Fruit fly (Drosophila melanogaster) S2 (cell line): ENCODE data around the gene P5cr-2.
A peak's percentile ranks its signal among the peaks of the same experiment; 100 is the strongest.

Source experiments
- CG8478 ChIP-seq: fragments of >200 bp; optimal IDR thresholded peaks from 2 replicates; lab custom pipeline; 2018
- CTCF ChIP-seq, 2 experiments: fragments of >200 bp; optimal IDR thresholded peaks; 2 replicates each; lab custom pipeline; 2018

The P5cr-2 gene

dm6 chr3R:17534325-17535105 lies at the start of gene P5cr-2, which contains the start of gene CG5823:
TSS of gene P5cr-2 (plus strand) at chr3R:17534815.
TSS of gene CG5823 (minus strand) at chr3R:17534587.
- TF ChIP-seq CG8478 (lab: Kevin White, UChicago) = no peak
- peak; percentile 55 to 66 for TF ChIP-seq CTCF (optimal IDR thresholded peaks at IDR 0.05; lab: Kevin White, UChicago)

dm6 chr3R:17492071-17492470 lies 42.5 kb upstream of the P5cr-2 start:
- no peak for TF ChIP-seq CG8478 (lab: Kevin White, UChicago)

DNA sequence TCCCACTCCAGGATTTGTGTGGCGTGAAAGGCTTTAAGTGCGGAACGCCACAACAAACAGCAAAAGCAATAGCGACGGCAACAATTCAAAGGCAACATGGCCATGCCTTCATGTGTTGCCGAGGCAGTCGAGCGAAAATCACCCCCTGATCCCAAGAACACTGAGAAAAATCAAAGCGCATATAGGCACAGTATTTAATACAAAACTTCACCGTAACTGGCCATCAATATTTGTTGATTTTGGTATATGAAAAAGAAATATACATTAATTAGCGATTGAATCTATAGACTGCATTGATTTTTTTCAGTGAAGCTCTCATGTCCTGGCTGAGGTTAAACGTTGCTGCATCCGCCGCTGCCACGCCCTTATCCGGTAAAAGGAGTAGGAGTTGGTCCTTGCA lies 33.5 kb upstream of the P5cr-2 start:
- TF ChIP-seq CG8478 (lab: Kevin White, UChicago) = no peak
- TF ChIP-seq CTCF (optimal IDR thresholded peaks at IDR 0.05; lab: Kevin White, UChicago) = no peak

DNA sequence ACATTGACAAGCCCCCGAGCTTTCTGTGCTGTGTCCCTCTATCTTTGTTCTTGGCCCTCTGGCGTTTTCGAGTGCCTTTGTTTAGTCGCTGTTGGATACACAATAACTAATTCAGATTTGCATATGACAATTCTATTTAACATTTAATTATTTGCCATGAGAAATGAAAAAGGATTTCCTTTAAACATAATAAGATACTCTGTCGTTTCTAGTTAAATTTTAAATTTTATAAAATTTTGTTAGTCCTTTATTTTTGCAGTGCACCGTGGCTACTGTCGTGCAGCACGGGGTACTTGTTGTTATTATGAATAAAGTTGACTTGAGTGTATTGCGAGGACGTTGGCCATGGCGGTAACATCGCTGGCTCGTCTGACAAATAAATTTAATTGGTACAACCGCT lies 31.8 kb upstream of the P5cr-2 start:
- TF ChIP-seq CTCF (optimal IDR thresholded peaks at IDR 0.05; lab: Kevin White, UChicago) (no peak), CG8478 (lab: Kevin White, UChicago) (no peak)

DNA sequence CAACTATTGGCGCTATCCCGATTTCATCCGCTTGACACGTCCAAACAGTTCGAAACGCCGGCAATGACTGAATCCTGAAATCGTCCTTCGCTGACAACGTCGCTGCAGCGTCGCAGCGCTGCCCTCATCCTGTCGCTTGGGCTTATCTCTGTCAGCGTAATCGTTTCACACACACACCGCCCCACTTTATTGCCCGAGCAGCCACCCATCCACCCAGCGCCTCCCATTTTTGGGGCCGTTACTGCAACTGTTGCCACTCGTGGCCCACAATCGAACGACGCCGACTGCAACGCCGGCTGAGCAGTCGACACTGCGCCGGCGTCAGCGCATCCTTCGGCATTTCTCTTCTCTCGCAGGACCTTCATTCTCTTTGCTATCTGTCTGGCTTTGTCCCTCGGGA lies 29.0 kb upstream of the P5cr-2 start, which contains the start of gene Dscam3:
Gene Dscam3 (minus strand): TSS at position 69 of the 400 bp plus-strand sequence.
- TF ChIP-seq CG8478 (lab: Kevin White, UChicago) = no peak
- no peak for TF ChIP-seq CTCF (optimal IDR thresholded peaks at IDR 0.05; lab: Kevin White, UChicago)

- TF ChIP-seq CG8478 (lab: Kevin White, UChicago) = no peak
- TF ChIP-seq CTCF (optimal IDR thresholded peaks at IDR 0.05; lab: Kevin White, UChicago) = no peak
Observed at dm6 chr3R:17506833-17507232, 27.8 kb upstream of the P5cr-2 start.

DNA sequence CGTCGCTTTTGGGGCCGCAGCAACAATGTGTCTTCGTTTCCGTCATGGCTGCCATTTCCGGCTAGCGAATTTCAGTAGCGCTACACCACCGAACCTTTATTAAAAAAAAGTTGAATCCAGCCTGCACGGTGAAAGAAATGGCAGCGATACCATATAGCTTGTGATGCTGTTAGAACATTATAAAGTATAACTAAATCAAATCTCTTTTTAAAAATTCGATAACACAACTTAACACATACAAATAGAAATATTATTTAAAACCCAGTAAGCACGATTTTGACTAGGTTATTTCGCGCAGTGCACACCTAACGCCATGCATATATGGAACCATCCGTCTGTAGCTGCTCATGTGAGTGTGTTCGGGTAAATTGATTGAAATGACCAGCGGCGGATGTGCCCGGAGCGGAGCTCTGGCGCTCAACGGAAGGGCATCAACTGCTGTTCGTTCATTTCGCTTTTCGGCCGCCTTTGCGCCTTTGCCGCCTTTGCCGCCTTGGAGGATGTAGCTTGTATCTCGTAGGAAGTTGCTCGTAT lies 8.5 kb upstream of the P5cr-2 start:
- TF ChIP-seq CTCF (optimal IDR thresholded peaks at IDR 0.05; lab: Kevin White, UChicago) (no peak), CG8478 (lab: Kevin White, UChicago) (no peak)

dm6 chr3R:17530400-17530799 lies 4.2 kb upstream of the P5cr-2 start:
- TF ChIP-seq CG8478 (lab: Kevin White, UChicago) (no peak), CTCF (optimal IDR thresholded peaks at IDR 0.05; lab: Kevin White, UChicago) (no peak)

- TF ChIP-seq CG8478 (lab: Kevin White, UChicago) = no peak
- TF ChIP-seq CTCF (optimal IDR thresholded peaks at IDR 0.05; lab: Kevin White, UChicago) = no peak
Observed at dm6 chr3R:17535106-17535764, 620 bp downstream of the P5cr-2 start.

- TF ChIP-seq CTCF (optimal IDR thresholded peaks at IDR 0.05; lab: Kevin White, UChicago) = no peak
- no peak for TF ChIP-seq CG8478 (lab: Kevin White, UChicago)
Observed at dm6 chr3R:17536594-17537158, 2.1 kb downstream of the P5cr-2 start.

DNA sequence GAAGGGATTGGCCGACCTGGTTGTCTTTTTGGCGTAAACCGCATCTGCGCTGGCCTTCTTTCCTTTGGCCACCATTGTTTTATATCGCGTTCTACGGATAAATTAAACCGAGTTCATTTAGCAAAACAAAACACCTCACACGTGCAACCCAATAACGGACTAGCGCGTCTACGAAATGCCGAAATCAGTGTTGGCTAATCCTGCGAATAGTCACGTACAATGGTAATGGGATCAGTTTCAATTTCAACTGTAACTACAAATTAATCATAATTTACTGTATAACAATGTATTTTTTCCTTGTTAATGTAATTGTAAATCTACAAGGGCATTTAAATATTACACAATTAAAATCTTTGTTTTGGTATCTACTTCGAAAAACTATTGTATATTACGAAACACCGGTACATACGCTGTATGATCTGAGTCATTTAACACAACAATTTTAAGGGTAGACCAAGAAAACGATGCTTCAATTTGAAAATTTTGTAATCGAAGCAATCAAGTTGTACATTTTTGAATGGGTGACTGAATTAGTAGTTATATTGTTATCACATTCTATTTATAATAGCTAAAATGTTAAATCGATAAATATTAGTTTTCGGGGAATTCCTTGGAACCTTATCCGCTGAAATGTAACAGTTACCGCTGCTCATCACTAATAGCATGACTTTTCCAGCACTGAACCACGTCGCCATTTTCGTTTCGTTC lies 5.3 kb downstream of the P5cr-2 start, which contains the start of gene SF1:
Gene SF1 (plus strand): TSS at position 633 of the 708 bp plus-strand sequence.
- TF ChIP-seq CTCF (optimal IDR thresholded peaks at IDR 0.05; lab: Kevin White, UChicago) (no peak), CG8478 (lab: Kevin White, UChicago) (no peak)

DNA sequence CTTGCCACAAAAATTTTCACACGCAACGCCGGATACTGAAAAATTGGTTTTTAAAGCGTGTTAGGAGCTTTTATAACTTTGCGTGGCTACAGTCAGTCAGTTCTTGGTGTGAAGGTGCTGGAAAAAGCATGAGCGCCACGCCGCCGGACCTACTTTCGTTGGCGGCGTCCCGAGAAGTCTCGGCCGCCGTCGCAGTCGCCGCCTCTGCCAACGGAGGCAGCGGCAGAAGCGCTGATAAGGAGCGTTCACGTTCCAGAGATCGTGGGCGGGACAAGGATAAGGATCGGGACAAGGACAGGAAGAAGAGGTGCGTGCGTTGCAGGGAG lies 5.8 kb downstream of the P5cr-2 start:
- TF ChIP-seq CTCF (optimal IDR thresholded peaks at IDR 0.05; lab: Kevin White, UChicago) (no peak), CG8478 (lab: Kevin White, UChicago) (no peak)

DNA sequence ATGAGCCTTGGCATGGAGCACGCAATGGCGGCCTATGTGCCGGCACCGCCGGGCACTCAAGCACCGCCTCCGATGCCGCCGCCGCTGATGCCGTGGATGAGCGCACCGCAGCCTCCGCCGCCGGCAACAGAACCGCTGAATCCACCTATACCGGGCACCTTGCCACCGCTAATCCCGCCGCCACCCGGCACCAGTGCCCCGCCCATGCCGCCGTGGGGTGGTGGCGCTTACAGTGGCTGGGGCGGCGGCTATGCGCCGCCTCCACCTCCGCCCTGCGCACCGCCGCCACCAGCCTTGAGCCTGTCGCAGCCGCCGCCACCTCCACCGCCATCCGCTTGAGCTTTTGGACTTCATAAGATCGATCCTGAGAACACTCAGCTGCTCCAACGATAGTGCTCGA lies 10.0 kb downstream of the P5cr-2 start:
- TF ChIP-seq CTCF (optimal IDR thresholded peaks at IDR 0.05; lab: Kevin White, UChicago) (no peak), CG8478 (lab: Kevin White, UChicago) (no peak)

- TF ChIP-seq CG8478 (lab: Kevin White, UChicago) (no peak), CTCF (optimal IDR thresholded peaks at IDR 0.05; lab: Kevin White, UChicago) (no peak)
Observed at dm6 chr3R:17546115-17546705, 11.6 kb downstream of the P5cr-2 start, which contains the start of gene Prx3. TSS of gene Prx3 (minus strand) at chr3R:17546531.
